Fruit fly (Drosophila melanogaster) whole organism, adult: Measurements from ENCODE around the gene CG3436.

Source experiments
- CG14711 ChIP-seq: fragments of 200-800 bp; sonication (Bioruptor generic); optimal IDR thresholded peaks from 2 replicates; lab custom pipeline; 2018; ENCODE audit warnings: missing biosample characterization, mild to moderate bottlenecking, missing genetic modification characterization, moderate library complexity
- ovo ChIP-seq: fragments of 200-800 bp; sonication (Bioruptor generic); optimal IDR thresholded peaks from 2 replicates; lab custom pipeline; 2016; ENCODE audit warnings: missing biosample characterization, missing genetic modification characterization
- toe ChIP-seq: fragments of 200-800 bp; sonication (Bioruptor generic); optimal IDR thresholded peaks from 2 replicates; lab custom pipeline; 2016; ENCODE audit warnings: missing biosample characterization, missing genetic modification characterization

DNA sequence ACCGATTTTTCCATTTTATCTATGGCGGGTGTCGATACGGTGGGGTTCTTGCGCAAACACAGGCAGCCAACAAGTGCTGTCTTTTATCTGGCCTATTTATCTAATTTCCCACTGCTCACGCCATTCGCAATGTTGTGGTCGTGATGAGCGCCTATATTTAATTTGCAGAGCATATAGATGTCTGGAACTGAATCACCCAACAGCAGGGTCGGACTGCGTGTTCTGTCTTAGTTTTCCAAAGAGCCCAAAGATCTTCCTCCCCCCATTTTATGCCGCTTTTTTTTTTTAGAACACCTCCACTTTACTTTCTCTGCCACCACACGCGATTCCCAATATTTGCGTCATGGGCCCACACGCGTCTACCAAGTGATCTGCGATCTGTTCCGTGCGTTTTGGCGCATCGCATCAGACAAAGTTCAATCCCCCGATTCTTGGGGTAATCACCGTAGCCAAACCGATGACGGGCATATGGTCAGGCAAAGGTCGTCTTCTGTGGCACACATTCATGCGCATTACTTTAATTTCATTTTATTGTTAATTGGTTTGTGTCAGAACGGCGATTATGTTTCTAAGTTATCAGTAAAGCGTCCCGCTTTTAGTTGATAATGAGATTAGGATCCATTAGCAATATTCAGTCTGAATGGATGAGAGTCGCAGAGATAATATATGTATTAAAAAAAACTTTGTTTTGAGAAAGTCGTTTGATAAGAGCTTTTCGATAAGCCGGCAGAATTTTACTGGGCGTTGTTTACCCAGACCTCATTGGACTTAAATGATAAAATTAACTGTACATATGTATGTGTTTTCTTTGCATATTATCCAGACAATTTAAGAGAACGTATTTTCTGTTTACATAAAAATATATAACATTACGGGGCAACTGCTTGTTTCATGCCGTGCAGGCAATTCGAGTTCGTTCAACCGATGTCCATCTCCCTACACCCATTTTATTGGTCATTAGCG, 18.8 kb upstream of the CG3436 start:
- TF ChIP-seq CG14711 (tag; lab: Kevin White, UChicago) (no peak), ovo (no peak), toe (GFP tag; lab: Kevin White, UChicago) (no peak)
